Worm (Caenorhabditis elegans) whole organism, L3 larva: ENCODE data around the gene far-5.

Experiments used
- ama-1 ChIP-seq: fragments of 150-350 bp; optimal IDR thresholded peaks from 2 replicates; lab custom pipeline; 2018
- ceh-9 ChIP-seq: sonication (generic microtip); optimal IDR thresholded peaks from 2 replicates; lab custom pipeline; 2018; ENCODE audit warnings: missing biosample characterization, missing genetic modification characterization
- elt-1 ChIP-seq: fragments of 150-350 bp; optimal IDR thresholded peaks from 2 replicates; lab custom pipeline; 2014; ENCODE audit warnings: missing biosample characterization, missing genetic modification characterization
- hmg-11 ChIP-seq: sonication (generic microtip); optimal IDR thresholded peaks from 2 replicates; lab custom pipeline; 2016; ENCODE audit warnings: missing genetic modification characterization, missing compliant biosample characterization
- nhr-237 ChIP-seq: fragments of 150-350 bp; optimal IDR thresholded peaks from 2 replicates; lab custom pipeline; 2014; ENCODE audit warnings: missing biosample characterization, missing genetic modification characterization
- nhr-76 ChIP-seq: fragments of 150-350 bp; sonication (generic microtip); optimal IDR thresholded peaks from 5 replicates; lab custom pipeline; 2014; ENCODE audit warnings: missing biosample characterization, missing genetic modification characterization
- ztf-11 ChIP-seq: fragments of 150-350 bp; optimal IDR thresholded peaks from 2 replicates; lab custom pipeline; 2014; ENCODE audit warnings: missing biosample characterization, missing genetic modification characterization

DNA sequence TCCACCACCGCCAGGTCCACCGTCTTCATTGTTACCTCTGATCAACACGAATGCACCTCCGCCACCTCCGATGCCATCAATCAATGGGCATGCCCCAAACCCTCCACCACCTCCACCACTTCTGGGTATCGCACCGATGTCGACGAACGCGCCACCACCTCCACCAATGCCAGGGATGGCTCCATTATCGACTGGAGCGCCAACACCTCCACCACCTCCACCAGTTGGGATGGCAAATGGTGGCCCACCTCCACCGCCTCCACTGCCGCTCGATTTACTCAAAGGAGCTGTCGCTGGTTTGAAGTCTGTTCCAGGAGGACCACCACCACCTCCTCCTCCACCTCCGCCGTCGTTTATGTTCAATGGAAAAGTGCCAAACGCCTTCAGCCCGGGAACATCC lies 9.0 kb downstream of the far-5 start:
- no peak for TF ChIP-seq nhr-237 (tag; lab: Kevin White, UChicago)
- TF ChIP-seq ama-1 = no peak
- TF ChIP-seq nhr-76 (tag; lab: Kevin White, UChicago) = no peak
- no peak for TF ChIP-seq ztf-11 (tag; lab: Kevin White, UChicago)
- TF ChIP-seq ceh-9 = no peak
- TF ChIP-seq elt-1 = no peak
- no peak for TF ChIP-seq hmg-11 (tag; lab: Kevin White, UChicago)
